Worm (Caenorhabditis elegans): ENCODE data around the gene W02D7.5.

W02D7.5 gene

ce11 chrV:8297504-8297903 is 1.5 kb downstream of the W02D7.5 start, which contains the start of gene W02D7.4:
TSS of gene W02D7.4 (minus strand) at chrV:8297604.
- TF ChIP-seq ref-1 (GFP tag; conservative IDR thresholded peaks at IDR 0.05) (no peak), tab-1 (GFP tag; IDR thresholded peaks at IDR 0.05) (no peak), ztf-23 (GFP tag; IDR thresholded peaks at IDR 0.05) (no peak), T22C8.4 (GFP tag; IDR thresholded peaks at IDR 0.05) (no peak), cog-1 (tag; optimal IDR thresholded peaks at IDR 0.05) (no peak), flt-1 (GFP tag; IDR thresholded peaks at IDR 0.05) (no peak), ztf-29 (GFP tag; IDR thresholded peaks at IDR 0.05) (no peak), med-1 (GFP tag; optimal IDR thresholded peaks at IDR 0.05; ENCODE audit: insufficient read depth) (no peak), klf-2 (GFP tag; conservative IDR thresholded peaks at IDR 0.05) (no peak)

DNA sequence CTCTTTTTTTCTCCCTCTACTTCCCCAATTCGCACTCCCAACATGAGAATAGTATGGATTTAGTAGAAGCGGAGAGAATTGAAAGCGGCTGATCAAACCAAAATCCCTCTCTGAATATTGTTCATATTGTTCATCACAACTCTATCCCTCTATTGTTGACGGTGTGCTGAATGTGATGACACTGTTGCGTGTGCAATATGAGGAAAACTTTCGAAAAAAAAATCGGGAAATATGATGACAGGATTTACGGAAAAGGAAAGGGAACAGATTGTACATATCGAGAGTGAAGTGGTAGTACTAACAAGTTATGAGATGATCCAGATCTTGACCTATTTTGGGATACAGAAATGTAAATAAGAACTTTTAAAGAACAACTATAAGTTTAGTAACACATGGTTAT is 3.2 kb downstream of the W02D7.5 start, which contains the start of gene smex-1:
Gene smex-1, minus strand, starts transcription at position 101 of the 400 bp plus-strand sequence.
- TF ChIP-seq klf-2 (GFP tag; conservative IDR thresholded peaks at IDR 0.05) (no peak), ref-1 (GFP tag; conservative IDR thresholded peaks at IDR 0.05) (no peak), tab-1 (GFP tag; IDR thresholded peaks at IDR 0.05) (no peak)

DNA sequence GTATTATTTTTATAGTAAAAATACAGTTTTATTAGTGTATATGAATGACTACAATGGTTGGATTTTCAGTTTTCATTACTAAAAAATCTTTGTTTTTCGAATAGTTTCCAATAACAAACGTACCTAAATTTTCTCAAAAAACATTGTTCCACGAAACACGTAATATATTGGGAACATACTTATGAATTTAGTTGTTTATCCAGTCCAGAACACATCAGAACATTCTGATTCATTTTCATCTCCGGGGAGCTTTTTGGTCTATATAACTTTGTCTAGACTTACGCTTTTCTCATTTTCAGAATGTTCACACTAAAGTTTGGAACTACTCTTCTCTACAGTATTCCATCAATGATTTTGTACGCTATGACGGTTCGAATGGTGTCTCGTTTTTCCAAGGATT is 7.3 kb downstream of the W02D7.5 start, which contains the start of gene srg-33:
Gene srg-33, plus strand, starts transcription at position 301 of the 400 bp plus-strand sequence.
- TF ChIP-seq T22C8.4 (GFP tag; IDR thresholded peaks at IDR 0.05) (no peak), flt-1 (GFP tag; IDR thresholded peaks at IDR 0.05) (no peak), cog-1 (tag; optimal IDR thresholded peaks at IDR 0.05) (no peak), klf-2 (GFP tag; conservative IDR thresholded peaks at IDR 0.05) (no peak), ref-1 (GFP tag; conservative IDR thresholded peaks at IDR 0.05) (no peak), ztf-29 (GFP tag; IDR thresholded peaks at IDR 0.05) (no peak), ztf-23 (GFP tag; IDR thresholded peaks at IDR 0.05) (no peak)

ce11 chrV:8288125-8288806 is 10.8 kb downstream of the W02D7.5 start:
- TF ChIP-seq klf-2 (GFP tag; conservative IDR thresholded peaks at IDR 0.05) (no peak), tab-1 (GFP tag; IDR thresholded peaks at IDR 0.05) (no peak), ztf-23 (GFP tag; IDR thresholded peaks at IDR 0.05) (no peak), ref-1 (GFP tag; conservative IDR thresholded peaks at IDR 0.05) (no peak), cog-1 (tag; optimal IDR thresholded peaks at IDR 0.05) (no peak), ztf-29 (GFP tag; IDR thresholded peaks at IDR 0.05) (no peak), flt-1 (GFP tag; IDR thresholded peaks at IDR 0.05) (no peak), T22C8.4 (GFP tag; IDR thresholded peaks at IDR 0.05) (no peak), med-1 (GFP tag; optimal IDR thresholded peaks at IDR 0.05; ENCODE audit: insufficient read depth) (no peak)

ce11 chrV:8285455-8285854 is 13.6 kb downstream of the W02D7.5 start:
- TF ChIP-seq ztf-29 (GFP tag; IDR thresholded peaks at IDR 0.05) (no peak), tab-1 (GFP tag; IDR thresholded peaks at IDR 0.05) (no peak), flt-1 (GFP tag; IDR thresholded peaks at IDR 0.05) (no peak)

- TF ChIP-seq T22C8.4 (GFP tag; IDR thresholded peaks at IDR 0.05) (no peak), med-1 (GFP tag; optimal IDR thresholded peaks at IDR 0.05; ENCODE audit: insufficient read depth) (no peak), tab-1 (GFP tag; IDR thresholded peaks at IDR 0.05) (no peak), ztf-23 (GFP tag; IDR thresholded peaks at IDR 0.05) (no peak), cog-1 (tag; optimal IDR thresholded peaks at IDR 0.05) (no peak)
These were observed 14.2 kb downstream of the W02D7.5 start, which contains the start of gene slc-17.5 for ce11 chrV:8284800-8285199. TSS of gene slc-17.5 (minus strand) at chrV:8284900.

DNA sequence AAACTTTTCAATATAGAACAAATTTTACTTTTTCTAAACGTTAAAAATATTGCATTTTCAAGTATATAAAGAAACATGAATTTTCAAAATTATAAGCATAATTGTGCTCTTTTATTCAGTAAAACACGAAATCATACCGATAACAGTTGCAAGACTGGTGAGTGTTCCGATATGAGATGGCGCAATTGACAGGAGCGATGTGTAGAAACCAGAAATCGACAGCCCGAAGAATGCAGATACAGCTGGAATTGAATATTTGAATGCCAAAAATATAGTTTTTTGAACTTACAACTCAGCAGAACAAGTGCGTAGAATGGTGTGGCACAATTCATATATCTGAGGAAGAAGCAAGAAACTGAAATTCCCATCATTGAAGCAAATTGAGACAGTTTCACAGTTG is 16.1 kb downstream of the W02D7.5 start:
- TF ChIP-seq T22C8.4 (GFP tag; IDR thresholded peaks at IDR 0.05) (no peak), ref-1 (GFP tag; conservative IDR thresholded peaks at IDR 0.05) (no peak), med-1 (GFP tag; optimal IDR thresholded peaks at IDR 0.05; ENCODE audit: insufficient read depth) (no peak), ztf-23 (GFP tag; IDR thresholded peaks at IDR 0.05) (no peak), cog-1 (tag; optimal IDR thresholded peaks at IDR 0.05) (no peak), ztf-29 (GFP tag; IDR thresholded peaks at IDR 0.05) (no peak)

- TF ChIP-seq cog-1 (tag; optimal IDR thresholded peaks at IDR 0.05): no peak
- no peak for TF ChIP-seq ztf-23 (GFP tag; IDR thresholded peaks at IDR 0.05)
- TF ChIP-seq flt-1 (GFP tag; IDR thresholded peaks at IDR 0.05): no peak
These were observed 17.4 kb downstream of the W02D7.5 start for ce11 chrV:8281646-8282045.

ce11 chrV:8280770-8281169 is 18.3 kb downstream of the W02D7.5 start, which contains the start of gene str-135:
TSS of gene str-135 (minus strand) at chrV:8280870.
- TF ChIP-seq ref-1 (GFP tag; conservative IDR thresholded peaks at IDR 0.05): no peak
- TF ChIP-seq cog-1 (tag; optimal IDR thresholded peaks at IDR 0.05): no peak
- no peak for TF ChIP-seq flt-1 (GFP tag; IDR thresholded peaks at IDR 0.05)
- no peak for TF ChIP-seq klf-2 (GFP tag; conservative IDR thresholded peaks at IDR 0.05)
- no peak for TF ChIP-seq ztf-29 (GFP tag; IDR thresholded peaks at IDR 0.05)

DNA sequence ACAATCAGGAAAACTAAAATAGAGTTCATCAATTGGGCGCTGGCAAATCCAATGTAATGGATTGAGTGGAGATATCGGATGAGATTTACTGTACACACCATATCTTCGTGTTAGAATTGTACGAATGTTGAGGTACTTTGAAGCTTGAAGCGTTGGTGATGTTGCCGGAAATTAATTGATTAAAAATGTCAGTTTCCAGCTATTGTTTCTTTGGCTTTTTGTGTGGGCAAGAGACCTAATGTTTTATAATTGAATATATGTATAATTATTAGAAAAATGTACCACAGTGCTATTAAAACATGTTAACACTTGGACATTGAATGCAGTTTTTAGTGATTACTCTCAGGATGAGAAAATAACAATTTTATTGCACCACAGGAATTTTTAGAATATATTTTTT is 20.2 kb downstream of the W02D7.5 start, which contains the start of gene str-136:
Gene str-136, minus strand, starts transcription at position 101 of the 400 bp plus-strand sequence.
- TF ChIP-seq flt-1 (GFP tag; IDR thresholded peaks at IDR 0.05) (no peak), cog-1 (tag; optimal IDR thresholded peaks at IDR 0.05) (no peak), med-1 (GFP tag; optimal IDR thresholded peaks at IDR 0.05; ENCODE audit: insufficient read depth) (no peak), ref-1 (GFP tag; conservative IDR thresholded peaks at IDR 0.05) (no peak), T22C8.4 (GFP tag; IDR thresholded peaks at IDR 0.05) (no peak), ztf-23 (GFP tag; IDR thresholded peaks at IDR 0.05) (no peak), tab-1 (GFP tag; IDR thresholded peaks at IDR 0.05) (no peak), ztf-29 (GFP tag; IDR thresholded peaks at IDR 0.05) (no peak)

- TF ChIP-seq flt-1 (GFP tag; IDR thresholded peaks at IDR 0.05) (no peak), med-1 (GFP tag; optimal IDR thresholded peaks at IDR 0.05; ENCODE audit: insufficient read depth) (no peak), ztf-23 (GFP tag; IDR thresholded peaks at IDR 0.05) (no peak), ztf-29 (GFP tag; IDR thresholded peaks at IDR 0.05) (no peak), cog-1 (tag; optimal IDR thresholded peaks at IDR 0.05) (no peak), T22C8.4 (GFP tag; IDR thresholded peaks at IDR 0.05) (no peak), ref-1 (GFP tag; conservative IDR thresholded peaks at IDR 0.05) (no peak), klf-2 (GFP tag; conservative IDR thresholded peaks at IDR 0.05) (no peak), tab-1 (GFP tag; IDR thresholded peaks at IDR 0.05) (no peak)
These were observed 27.0 kb downstream of the W02D7.5 start, which contains the start of gene asp-5 for ce11 chrV:8271995-8272394. TSS of gene asp-5 (plus strand) at chrV:8272385.
